Worm (Caenorhabditis elegans): ENCODE measurements around the gene era-1.

The era-1 gene

ce11 chrV:6702692-6703091 is at the start of gene era-1:
TSS of gene era-1 (plus strand) at chrV:6703057.
- TF ChIP-seq cog-1 (tag; optimal IDR thresholded peaks at IDR 0.05) (no peak), ref-1 (GFP tag; conservative IDR thresholded peaks at IDR 0.05) (no peak), T22C8.4 (GFP tag; IDR thresholded peaks at IDR 0.05) (no peak), ztf-29 (GFP tag; IDR thresholded peaks at IDR 0.05) (no peak), med-1 (GFP tag; optimal IDR thresholded peaks at IDR 0.05; ENCODE audit: insufficient read depth) (no peak), klf-2 (GFP tag; conservative IDR thresholded peaks at IDR 0.05) (no peak), tab-1 (GFP tag; IDR thresholded peaks at IDR 0.05) (no peak), ztf-23 (GFP tag; IDR thresholded peaks at IDR 0.05) (no peak), flt-1 (GFP tag; IDR thresholded peaks at IDR 0.05) (no peak)

- TF ChIP-seq klf-2 (GFP tag; conservative IDR thresholded peaks at IDR 0.05) = no peak
These were observed 47.7 kb upstream of the era-1 start, which contains the start of gene syx-18 for ce11 chrV:6655174-6655573. TSS of gene syx-18 (minus strand) at chrV:6655449.

- no peak for TF ChIP-seq ztf-29 (GFP tag; IDR thresholded peaks at IDR 0.05)
- TF ChIP-seq flt-1 (GFP tag; IDR thresholded peaks at IDR 0.05) = no peak
- peak; percentile 89 for TF ChIP-seq T22C8.4 (GFP tag; IDR thresholded peaks at IDR 0.05)
These were observed 46.3 kb upstream of the era-1 start, which contains the start of gene snb-1 for ce11 chrV:6656451-6657115. TSS of gene snb-1 (minus strand) at chrV:6656501.

ce11 chrV:6657532-6658259 is 45.2 kb upstream of the era-1 start:
- TF ChIP-seq klf-2 (GFP tag; conservative IDR thresholded peaks at IDR 0.05) = no peak

- TF ChIP-seq ref-1 (GFP tag; conservative IDR thresholded peaks at IDR 0.05) = no peak
- no peak for TF ChIP-seq ztf-29 (GFP tag; IDR thresholded peaks at IDR 0.05)
- TF ChIP-seq med-1 (GFP tag; optimal IDR thresholded peaks at IDR 0.05; ENCODE audit: insufficient read depth) = no peak
- no peak for TF ChIP-seq flt-1 (GFP tag; IDR thresholded peaks at IDR 0.05)
These were observed 44.1 kb upstream of the era-1 start for ce11 chrV:6658765-6659164.

- no peak for TF ChIP-seq tab-1 (GFP tag; IDR thresholded peaks at IDR 0.05)
- TF ChIP-seq flt-1 (GFP tag; IDR thresholded peaks at IDR 0.05) = no peak
- no peak for TF ChIP-seq ref-1 (GFP tag; conservative IDR thresholded peaks at IDR 0.05)
- TF ChIP-seq ztf-29 (GFP tag; IDR thresholded peaks at IDR 0.05) = no peak
- no peak for TF ChIP-seq ztf-23 (GFP tag; IDR thresholded peaks at IDR 0.05)
- TF ChIP-seq T22C8.4 (GFP tag; IDR thresholded peaks at IDR 0.05) = no peak
- no peak for TF ChIP-seq cog-1 (tag; optimal IDR thresholded peaks at IDR 0.05)
- TF ChIP-seq klf-2 (GFP tag; conservative IDR thresholded peaks at IDR 0.05) = no peak
- no peak for TF ChIP-seq med-1 (GFP tag; optimal IDR thresholded peaks at IDR 0.05; ENCODE audit: insufficient read depth)
These were observed 43.3 kb upstream of the era-1 start for ce11 chrV:6659533-6659932.

- TF ChIP-seq klf-2 (GFP tag; conservative IDR thresholded peaks at IDR 0.05) (no peak), flt-1 (GFP tag; IDR thresholded peaks at IDR 0.05) (no peak), ztf-29 (GFP tag; IDR thresholded peaks at IDR 0.05) (no peak), ref-1 (GFP tag; conservative IDR thresholded peaks at IDR 0.05) (no peak), T22C8.4 (GFP tag; IDR thresholded peaks at IDR 0.05) (no peak), med-1 (GFP tag; optimal IDR thresholded peaks at IDR 0.05; ENCODE audit: insufficient read depth) (no peak), ztf-23 (GFP tag; IDR thresholded peaks at IDR 0.05) (no peak), tab-1 (GFP tag; IDR thresholded peaks at IDR 0.05) (no peak), cog-1 (tag; optimal IDR thresholded peaks at IDR 0.05) (no peak)
These were observed 41.2 kb upstream of the era-1 start for ce11 chrV:6661658-6662057.

- TF ChIP-seq ztf-23 (GFP tag; IDR thresholded peaks at IDR 0.05) (no peak), ref-1 (GFP tag; conservative IDR thresholded peaks at IDR 0.05) (no peak), ztf-29 (GFP tag; IDR thresholded peaks at IDR 0.05) (no peak), T22C8.4 (GFP tag; IDR thresholded peaks at IDR 0.05) (no peak), tab-1 (GFP tag; IDR thresholded peaks at IDR 0.05) (no peak), cog-1 (tag; optimal IDR thresholded peaks at IDR 0.05) (no peak), med-1 (GFP tag; optimal IDR thresholded peaks at IDR 0.05; ENCODE audit: insufficient read depth) (no peak), flt-1 (GFP tag; IDR thresholded peaks at IDR 0.05) (no peak), klf-2 (GFP tag; conservative IDR thresholded peaks at IDR 0.05) (no peak)
These were observed 40.4 kb upstream of the era-1 start for ce11 chrV:6662505-6662904.

- TF ChIP-seq klf-2 (GFP tag; conservative IDR thresholded peaks at IDR 0.05) (no peak), ztf-29 (GFP tag; IDR thresholded peaks at IDR 0.05) (no peak), flt-1 (GFP tag; IDR thresholded peaks at IDR 0.05) (no peak), ztf-23 (GFP tag; IDR thresholded peaks at IDR 0.05) (no peak), ref-1 (GFP tag; conservative IDR thresholded peaks at IDR 0.05) (no peak), med-1 (GFP tag; optimal IDR thresholded peaks at IDR 0.05; ENCODE audit: insufficient read depth) (no peak), tab-1 (GFP tag; IDR thresholded peaks at IDR 0.05) (no peak), cog-1 (tag; optimal IDR thresholded peaks at IDR 0.05) (no peak), T22C8.4 (GFP tag; IDR thresholded peaks at IDR 0.05) (no peak)
These were observed 37.1 kb upstream of the era-1 start, which contains the start of gene pmp-5 for ce11 chrV:6665751-6666150. TSS of gene pmp-5 (minus strand) at chrV:6665813.

ce11 chrV:6666557-6666956 is 36.3 kb upstream of the era-1 start:
- TF ChIP-seq klf-2 (GFP tag; conservative IDR thresholded peaks at IDR 0.05) (no peak), tab-1 (GFP tag; IDR thresholded peaks at IDR 0.05) (no peak), flt-1 (GFP tag; IDR thresholded peaks at IDR 0.05) (no peak), T22C8.4 (GFP tag; IDR thresholded peaks at IDR 0.05) (no peak), ref-1 (GFP tag; conservative IDR thresholded peaks at IDR 0.05) (no peak), ztf-29 (GFP tag; IDR thresholded peaks at IDR 0.05) (no peak), ztf-23 (GFP tag; IDR thresholded peaks at IDR 0.05) (no peak), med-1 (GFP tag; optimal IDR thresholded peaks at IDR 0.05; ENCODE audit: insufficient read depth) (no peak), cog-1 (tag; optimal IDR thresholded peaks at IDR 0.05) (no peak)
